Worm (Caenorhabditis elegans): ENCODE results near the gene B0334.20.

Gene B0334.20

ce11 chrII:11545952-11546325 lies 45.7 kb upstream of the B0334.20 start:
- TF ChIP-seq R02D3.7 (tag; optimal IDR thresholded peaks at IDR 0.05) (no peak), nhr-25 (tag; optimal IDR thresholded peaks at IDR 0.05) (no peak), elt-3 (tag; optimal IDR thresholded peaks at IDR 0.05) (no peak), mab-5 (tag; optimal IDR thresholded peaks at IDR 0.05) (no peak), ztf-11 (tag; optimal IDR thresholded peaks at IDR 0.05) (no peak), ceh-82 (tag; optimal IDR thresholded peaks at IDR 0.05) (no peak), ama-1 (optimal IDR thresholded peaks at IDR 0.05) (no peak), lin-39 (tag; optimal IDR thresholded peaks at IDR 0.05) (no peak), nhr-23 (tag; optimal IDR thresholded peaks at IDR 0.05) (no peak), alr-1 (tag; optimal IDR thresholded peaks at IDR 0.05) (no peak), blmp-1 (tag; optimal IDR thresholded peaks at IDR 0.05; ENCODE audit: insufficient read depth) (no peak)

ce11 chrII:11545299-11545951 lies 45.2 kb upstream of the B0334.20 start, which contains the start of gene dnj-13:
Gene dnj-13, plus strand, starts transcription at chrII:11545701.
- TF ChIP-seq nhr-129 (tag; optimal IDR thresholded peaks at IDR 0.05) (peak; percentile 86), lsy-2 (tag; optimal IDR thresholded peaks at IDR 0.05) (peak; percentile 89 to 92), nhr-12 (tag; optimal IDR thresholded peaks at IDR 0.05) (no peak), skn-1 (tag; optimal IDR thresholded peaks at IDR 0.05) (peak; percentile 61), ztf-11 (tag; optimal IDR thresholded peaks at IDR 0.05) (no peak), nhr-21 (tag; optimal IDR thresholded peaks at IDR 0.05) (peak; percentile 90), nhr-77 (tag; optimal IDR thresholded peaks at IDR 0.05) (peak; percentile 82), dmd-4 (tag; optimal IDR thresholded peaks at IDR 0.05) (peak; percentile 14), blmp-1 (tag; optimal IDR thresholded peaks at IDR 0.05; ENCODE audit: insufficient read depth) (peak; percentile 66), nhr-23 (tag; optimal IDR thresholded peaks at IDR 0.05) (no peak), ceh-82 (tag; optimal IDR thresholded peaks at IDR 0.05) (peak; percentile 54), ama-1 (optimal IDR thresholded peaks at IDR 0.05) (peak; percentile 88), ztf-1 (GFP tag; conservative IDR thresholded peaks at IDR 0.05) (no peak), nhr-10 (tag; optimal IDR thresholded peaks at IDR 0.05) (peak; percentile 82), peb-1 (tag; optimal IDR thresholded peaks at IDR 0.05) (no peak), sma-3 (GFP tag; optimal IDR thresholded peaks at IDR 0.05) (peak; percentile 98), sma-9 (GFP tag; optimal IDR thresholded peaks at IDR 0.05) (peak; percentile 97), sma-9 (tag; optimal IDR thresholded peaks at IDR 0.05) (no peak), Y55F3AM.14 (GFP tag; optimal IDR thresholded peaks at IDR 0.05) (peak; percentile 94), sem-4 (tag; optimal IDR thresholded peaks at IDR 0.05) (peak; percentile 96), lin-11 (tag; optimal IDR thresholded peaks at IDR 0.05) (peak; percentile 88), mbf-1 (tag; optimal IDR thresholded peaks at IDR 0.05) (no peak), unc-62 (GFP tag; optimal IDR thresholded peaks at IDR 0.05) (peak; percentile 32), alr-1 (tag; optimal IDR thresholded peaks at IDR 0.05) (peak; percentile 7), fos-1 (tag; optimal IDR thresholded peaks at IDR 0.05) (peak; percentile 81), elt-1 (tag; optimal IDR thresholded peaks at IDR 0.05) (no peak), mab-5 (tag; optimal IDR thresholded peaks at IDR 0.05) (peak; percentile 91), nhr-25 (tag; optimal IDR thresholded peaks at IDR 0.05) (peak; percentile 87), elt-3 (tag; optimal IDR thresholded peaks at IDR 0.05) (no peak), lin-13 (GFP tag; optimal IDR thresholded peaks at IDR 0.05) (peak; percentile 92), lin-39 (tag; optimal IDR thresholded peaks at IDR 0.05) (peak; percentile 30), F13H6.1 (tag; optimal IDR thresholded peaks at IDR 0.05) (peak; percentile 96), unc-55 (GFP tag; optimal IDR thresholded peaks at IDR 0.05) (peak; percentile 95), ztf-4 (tag; optimal IDR thresholded peaks at IDR 0.05) (peak; percentile 89), nhr-6 (tag; optimal IDR thresholded peaks at IDR 0.05) (peak; percentile 89), gmeb-1 (tag; optimal IDR thresholded peaks at IDR 0.05) (peak; percentile 90), mdl-1 (tag; optimal IDR thresholded peaks at IDR 0.05) (peak; percentile 53 to 78), nhr-237 (tag; optimal IDR thresholded peaks at IDR 0.05) (peak; percentile 43), zag-1 (tag; optimal IDR thresholded peaks at IDR 0.05) (peak; percentile 70), nhr-11 (tag; optimal IDR thresholded peaks at IDR 0.05) (no peak), snpc-4 (tag; optimal IDR thresholded peaks at IDR 0.05) (peak; percentile 78), aly-2 (tag; optimal IDR thresholded peaks at IDR 0.05) (no peak), R02D3.7 (tag; optimal IDR thresholded peaks at IDR 0.05) (peak; percentile 52), egl-27 (tag; optimal IDR thresholded peaks at IDR 0.05) (peak; percentile 76), ZK546.5 (tag; optimal IDR thresholded peaks at IDR 0.05) (peak; percentile 38), ceh-16 (tag; optimal IDR thresholded peaks at IDR 0.05) (peak; percentile 58), C34F6.9 (tag; optimal IDR thresholded peaks at IDR 0.05) (peak; percentile 92), crh-2 (tag; optimal IDR thresholded peaks at IDR 0.05) (peak; percentile 93), unc-39 (tag; optimal IDR thresholded peaks at IDR 0.05) (no peak)

All from whole organism, L2 larva.